Worm (Caenorhabditis elegans) whole organism, early embryonic: Measurements from ENCODE around the gene nas-17.
"Not testable (repeated sequence)": the region's sequence is repeated elsewhere in the genome, so short reads cannot be mapped to it uniquely, and the experiment has no call there.

Source experiments
- B0310.2 ChIP-seq: sonication (generic microtip); optimal IDR thresholded peaks from 2 replicates; lab custom pipeline; 2016; ENCODE audit warnings: mild to moderate bottlenecking, missing genetic modification characterization, missing compliant biosample characterization
- F13C5.2 ChIP-seq: sonication (generic microtip); optimal IDR thresholded peaks from 2 replicates; lab custom pipeline; 2017; ENCODE audit warnings: mild to moderate bottlenecking, missing genetic modification characterization, inconsistent platforms, missing compliant biosample characterization
- aly-1 ChIP-seq: sonication (generic microtip); optimal IDR thresholded peaks from 2 replicates; lab custom pipeline; 2016; ENCODE audit warnings: missing genetic modification characterization, missing compliant biosample characterization
- ama-1 ChIP-seq: fragments of 150-350 bp; optimal IDR thresholded peaks from 2 replicates; lab custom pipeline; 2014
- ceh-13 ChIP-seq: fragments of 200-800 bp; sonication (Bioruptor generic); optimal IDR thresholded peaks from 2 replicates; lab custom pipeline; 2018; ENCODE audit warnings: mild to moderate bottlenecking, missing genetic modification characterization, missing compliant biosample characterization
- ceh-36 ChIP-seq: sonication (generic microtip); optimal IDR thresholded peaks from 2 replicates; lab custom pipeline; 2016; ENCODE audit warnings: missing genetic modification characterization, inconsistent platforms, missing compliant biosample characterization
- ets-7 ChIP-seq: sonication (generic microtip); optimal IDR thresholded peaks from 2 replicates; lab custom pipeline; 2016; ENCODE audit warnings: missing genotype, missing genetic modification characterization, missing compliant biosample characterization
- flt-1 ChIP-seq: fragments of 200-800 bp; sonication (Bioruptor generic); IDR thresholded peaks from 2 replicates; pipeline ENCODE4 v1.3.6; 2022; ENCODE audit warnings: missing genetic modification characterization, missing compliant biosample characterization
- hmbx-1 ChIP-seq: sonication (generic microtip); optimal IDR thresholded peaks from 2 replicates; lab custom pipeline; 2016; ENCODE audit warnings: mild to moderate bottlenecking, missing genetic modification characterization, missing compliant biosample characterization
- hmg-4 ChIP-seq: fragments of 200-800 bp; sonication (Bioruptor generic); optimal IDR thresholded peaks from 2 replicates; lab custom pipeline; 2018; ENCODE audit warnings: mild to moderate bottlenecking, missing genetic modification characterization, missing compliant biosample characterization
- hnd-1 ChIP-seq: sonication (generic microtip); optimal IDR thresholded peaks from 2 replicates; lab custom pipeline; 2016; ENCODE audit warnings: missing genetic modification characterization, missing compliant biosample characterization
- pes-1 ChIP-seq: fragments of 200-800 bp; sonication (Bioruptor generic); IDR thresholded peaks from 2 replicates; pipeline ENCODE4 v1.3.6; 2022; ENCODE audit warnings: missing genetic modification reagents, missing genetic modification characterization, missing compliant biosample characterization
- scrt-1 ChIP-seq: fragments of 200-800 bp; sonication (Bioruptor generic); IDR thresholded peaks from 2 replicates; pipeline ENCODE4 v1.3.6; 2022; ENCODE audit warnings: missing genetic modification characterization, missing compliant biosample characterization
- sea-1 ChIP-seq: fragments of 200-800 bp; sonication (Bioruptor generic); conservative IDR thresholded peaks from 2 replicates; pipeline ENCODE4 v1.3.6; 2022; ENCODE audit warnings: missing genetic modification characterization, missing compliant biosample characterization
- tbx-11 ChIP-seq: fragments of 200-800 bp; sonication (Bioruptor generic); IDR thresholded peaks from 2 replicates; pipeline ENCODE4 v1.3.6; 2022; ENCODE audit warnings: missing genetic modification characterization, missing compliant biosample characterization
- tbx-37 ChIP-seq: fragments of 200-800 bp; sonication (Bioruptor generic); conservative IDR thresholded peaks from 2 replicates; pipeline ENCODE4 v1.3.6; 2022; ENCODE audit warnings: missing genetic modification reagents, missing genetic modification characterization, missing compliant biosample characterization
- tra-4 ChIP-seq: sonication (generic microtip); optimal IDR thresholded peaks from 2 replicates; lab custom pipeline; 2017; ENCODE audit warnings: missing genetic modification characterization, missing compliant biosample characterization

The nas-17 gene

DNA sequence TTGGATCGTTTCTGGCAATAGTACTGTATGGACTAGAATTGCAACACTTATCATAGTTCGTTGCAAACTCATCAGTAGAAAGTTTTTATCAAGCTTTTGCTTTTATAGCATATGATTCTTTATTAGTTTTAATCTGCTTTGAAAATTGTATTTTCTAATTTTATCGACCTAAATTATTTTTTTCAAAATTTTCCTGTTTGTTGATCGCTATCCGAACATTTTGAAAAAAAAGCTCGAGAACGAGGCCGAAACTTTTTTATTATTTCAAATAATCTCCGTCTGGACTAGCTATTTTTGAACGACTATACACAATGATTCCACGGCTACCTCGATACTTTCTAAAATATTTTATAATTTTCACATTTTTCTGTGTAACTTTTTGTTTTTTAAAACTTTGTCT is 12.3 kb upstream of the nas-17 start, which contains the start of gene F55C10.4:
Gene F55C10.4 (plus strand): TSS at position 301 of the 400 bp plus-strand sequence.
- TF ChIP-seq ceh-36 (tag; lab: Kevin White, UChicago) (no peak), tbx-37 (no peak), scrt-1 (GFP tag; lab: Robert Waterston, UW) (no peak), ceh-13 (GFP tag; lab: Kevin White, UChicago) (no peak), ets-7 (tag; lab: Kevin White, UChicago) (no peak), hnd-1 (no peak), flt-1 (no peak), pes-1 (GFP tag; lab: Robert Waterston, UW) (no peak), ama-1 (lab: Kevin White, UChicago) (no peak), B0310.2 (no peak), hmg-4 (GFP tag; lab: Kevin White, UChicago) (no peak), tbx-11 (GFP tag; lab: Robert Waterston, UW) (no peak), tra-4 (tag; lab: Kevin White, UChicago) (no peak), aly-1 (tag; lab: Kevin White, UChicago) (no peak), hmbx-1 (no peak)

DNA sequence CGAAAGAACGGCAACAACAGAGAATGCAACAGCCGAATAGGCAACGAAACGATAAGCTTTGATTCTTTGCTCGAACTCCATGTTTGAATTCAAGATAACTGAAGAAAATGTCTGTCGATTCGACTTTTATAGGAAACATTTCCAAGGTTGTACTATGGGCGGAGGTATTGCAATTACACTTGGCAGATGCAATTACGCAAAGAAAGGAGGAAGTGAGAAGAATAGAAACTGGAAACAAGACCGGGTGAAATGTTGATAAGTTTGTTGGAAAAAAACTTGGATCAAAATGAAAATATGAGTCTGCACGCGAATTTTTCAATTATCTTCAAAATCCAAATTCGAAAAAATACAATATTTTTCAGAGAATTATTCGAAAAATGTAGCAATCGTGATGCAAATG is 8.9 kb upstream of the nas-17 start, which contains the start of gene col-155:
Gene col-155 (minus strand): TSS at position 101 of the 400 bp plus-strand sequence.
- TF ChIP-seq tbx-37 (no peak), hmg-4 (GFP tag; lab: Kevin White, UChicago) (no peak), ets-7 (tag; lab: Kevin White, UChicago) (no peak), tra-4 (tag; lab: Kevin White, UChicago) (no peak), ama-1 (lab: Kevin White, UChicago) (no peak)

DNA sequence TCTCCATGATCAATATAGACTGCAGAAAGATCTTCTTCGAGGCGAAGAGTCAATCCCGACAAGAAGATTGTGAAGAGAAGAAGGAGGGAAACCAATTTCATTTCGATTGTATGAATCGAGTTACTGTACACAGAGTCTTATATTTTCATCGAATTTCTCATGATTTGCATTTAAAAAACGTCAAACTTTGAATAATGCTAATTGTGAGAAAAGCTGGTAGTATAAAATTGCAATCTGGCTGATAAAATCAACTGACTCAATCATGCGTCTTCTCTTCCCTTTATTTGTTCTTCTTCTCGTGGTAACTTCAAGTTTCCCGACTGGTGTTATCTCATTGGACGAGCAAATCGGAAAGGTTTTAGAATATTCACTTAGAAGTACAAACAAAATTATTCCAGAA is 8.3 kb upstream of the nas-17 start, which contains the start of the genes K03B8.11 and K03B8.14:
Gene K03B8.11 (minus strand): TSS at position 101 of the 400 bp plus-strand sequence.
Gene K03B8.14 (plus strand): TSS at position 110 of the 400 bp plus-strand sequence.
- TF ChIP-seq ets-7 (tag; lab: Kevin White, UChicago) = no peak
- no peak for TF ChIP-seq hmg-4 (GFP tag; lab: Kevin White, UChicago)
- no peak for TF ChIP-seq F13C5.2 (tag; lab: Kevin White, UChicago)
- no peak for TF ChIP-seq B0310.2
- no peak for TF ChIP-seq flt-1
- TF ChIP-seq tbx-11 (GFP tag; lab: Robert Waterston, UW) = no peak
- TF ChIP-seq hnd-1 = no peak
- TF ChIP-seq scrt-1 (GFP tag; lab: Robert Waterston, UW) = no peak
- no peak for TF ChIP-seq tra-4 (tag; lab: Kevin White, UChicago)
- no peak for TF ChIP-seq ama-1 (lab: Kevin White, UChicago)
- no peak for TF ChIP-seq sea-1 (GFP tag; lab: Robert Waterston, UW)
- no peak for TF ChIP-seq ceh-36 (tag; lab: Kevin White, UChicago)
- TF ChIP-seq ceh-13 (GFP tag; lab: Kevin White, UChicago) = no peak
- no peak for TF ChIP-seq tbx-37
- TF ChIP-seq pes-1 (GFP tag; lab: Robert Waterston, UW) = no peak
- no peak for TF ChIP-seq aly-1 (tag; lab: Kevin White, UChicago)
- no peak for TF ChIP-seq hmbx-1

DNA sequence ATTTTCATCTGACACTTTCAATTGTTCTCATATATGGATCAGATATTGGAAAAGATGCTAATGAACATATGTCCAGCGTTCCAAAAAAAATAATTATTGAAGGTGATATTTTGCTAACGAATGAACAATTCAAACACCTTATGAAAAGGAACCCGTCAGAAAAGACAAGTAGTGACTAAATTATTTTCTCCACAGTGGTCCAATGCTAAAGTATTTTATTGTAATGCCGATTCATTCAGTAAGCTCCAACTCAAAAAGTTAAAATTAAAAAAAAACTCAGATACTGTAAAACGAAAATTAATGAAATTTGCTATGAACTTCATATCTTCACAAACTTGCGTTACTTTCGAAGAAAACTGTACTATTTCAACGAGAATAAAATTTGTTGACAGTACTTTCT is 6.7 kb upstream of the nas-17 start, which contains the start of gene nas-16:
Gene nas-16 (plus strand): TSS at position 301 of the 400 bp plus-strand sequence.
- TF ChIP-seq ceh-36 (tag; lab: Kevin White, UChicago) (no peak), sea-1 (GFP tag; lab: Robert Waterston, UW) (no peak), scrt-1 (GFP tag; lab: Robert Waterston, UW) (no peak), hmbx-1 (no peak), hmg-4 (GFP tag; lab: Kevin White, UChicago) (no peak), tbx-11 (GFP tag; lab: Robert Waterston, UW) (no peak), F13C5.2 (tag; lab: Kevin White, UChicago) (no peak), tbx-37 (no peak), aly-1 (tag; lab: Kevin White, UChicago) (no peak), flt-1 (no peak), pes-1 (GFP tag; lab: Robert Waterston, UW) (no peak)

DNA sequence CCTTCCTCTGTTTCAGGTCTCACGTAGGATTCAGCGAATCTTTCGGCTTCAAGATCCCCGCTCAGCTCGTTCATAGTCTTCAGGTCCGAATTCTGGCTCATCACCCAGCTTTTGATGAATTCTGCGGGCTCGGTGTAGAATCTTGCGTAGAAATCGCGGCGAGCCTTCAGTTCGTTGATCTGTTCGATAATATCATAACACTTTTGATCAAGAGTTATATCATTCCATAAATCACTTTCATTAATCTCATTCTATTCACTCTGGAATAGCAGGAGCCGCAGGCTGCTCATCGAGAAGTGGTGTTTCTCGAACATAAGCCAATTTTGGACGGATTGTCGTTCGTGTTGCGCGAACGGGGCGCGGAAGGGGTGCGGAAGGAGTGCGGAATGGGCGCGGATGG is 3.7 kb upstream of the nas-17 start, which contains the start of gene K03B8.4:
Gene K03B8.4 (minus strand): TSS at position 101 of the 400 bp plus-strand sequence.
- TF ChIP-seq ama-1 (lab: Kevin White, UChicago); tra-4 (tag; lab: Kevin White, UChicago); flt-1: not testable (repeated sequence)

DNA sequence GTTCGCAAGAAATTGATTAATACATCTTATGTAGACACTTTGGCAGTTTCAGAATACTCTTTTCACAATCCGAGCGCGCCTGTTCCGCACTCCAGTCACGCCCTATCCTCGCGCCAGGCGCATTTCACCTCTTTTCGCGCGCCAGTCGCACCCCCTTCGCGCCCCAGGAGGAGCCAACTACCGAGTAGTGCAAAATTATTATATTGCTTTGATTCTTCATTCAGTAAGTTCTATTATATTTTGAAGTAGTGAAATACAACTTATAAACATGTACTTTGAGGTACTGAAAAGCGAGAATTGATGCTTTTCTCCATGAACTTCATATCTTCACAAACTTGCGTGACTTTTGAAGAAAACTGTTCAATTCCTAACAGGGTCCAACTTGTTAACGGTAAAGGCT is 2.6 kb upstream of the nas-17 start, which contains the start of gene nas-18:
Gene nas-18 (plus strand): TSS at position 301 of the 400 bp plus-strand sequence.
- not testable (repeated sequence) for TF ChIP-seq ceh-36 (tag; lab: Kevin White, UChicago); pes-1 (GFP tag; lab: Robert Waterston, UW); tbx-37

DNA sequence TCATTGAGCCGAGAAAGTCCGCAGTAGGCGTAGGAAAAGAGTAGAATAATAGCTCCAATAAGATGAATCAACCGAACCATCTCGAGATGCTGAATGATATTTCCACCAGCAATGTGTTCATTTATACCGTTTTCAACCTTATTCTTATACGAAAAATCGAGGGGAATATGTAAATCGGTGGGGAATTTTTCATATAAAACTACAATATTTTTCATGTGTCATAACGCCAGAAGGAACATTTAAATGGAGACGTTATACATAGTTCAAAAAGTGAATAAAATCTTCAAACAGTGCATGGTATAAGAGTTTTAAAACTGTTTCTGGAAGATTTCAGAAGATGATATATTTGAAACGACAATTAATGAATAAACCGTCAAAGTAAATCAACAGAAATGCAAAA is 3.9 kb downstream of the nas-17 start, which contains the start of gene nas-19:
Gene nas-19 (minus strand): TSS at position 101 of the 400 bp plus-strand sequence.
- TF ChIP-seq B0310.2 (no peak), pes-1 (GFP tag; lab: Robert Waterston, UW) (no peak), hnd-1 (no peak), hmbx-1 (no peak), tra-4 (tag; lab: Kevin White, UChicago) (no peak), ama-1 (lab: Kevin White, UChicago) (no peak), aly-1 (tag; lab: Kevin White, UChicago) (no peak), tbx-37 (no peak)

DNA sequence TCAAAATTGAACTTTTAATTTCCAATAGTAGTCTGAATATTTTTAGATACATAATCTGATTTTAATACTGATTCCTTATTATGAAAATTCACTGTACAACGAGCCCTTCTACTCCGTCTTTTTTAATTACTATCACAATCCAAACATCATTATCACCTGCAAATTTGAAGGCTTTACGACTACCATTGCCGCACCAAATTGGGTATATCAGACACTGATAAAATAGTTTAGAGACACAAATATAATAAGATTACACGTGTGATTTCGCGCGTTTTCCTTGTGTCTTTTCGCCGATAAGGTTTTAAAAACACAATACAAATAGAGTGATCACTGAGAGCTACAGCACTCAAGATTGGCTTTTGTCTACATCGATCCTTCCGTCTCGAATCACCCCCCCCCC is 4.3 kb downstream of the nas-17 start:
- TF ChIP-seq tbx-37 = no peak
- no peak for TF ChIP-seq hnd-1
- no peak for TF ChIP-seq tra-4 (tag; lab: Kevin White, UChicago)
- no peak for TF ChIP-seq hmbx-1
- TF ChIP-seq F13C5.2 (tag; lab: Kevin White, UChicago) = no peak
- no peak for TF ChIP-seq B0310.2
- TF ChIP-seq ceh-36 (tag; lab: Kevin White, UChicago) = no peak
- TF ChIP-seq ets-7 (tag; lab: Kevin White, UChicago) = no peak
- TF ChIP-seq ceh-13 (GFP tag; lab: Kevin White, UChicago) = no peak
- no peak for TF ChIP-seq pes-1 (GFP tag; lab: Robert Waterston, UW)
- TF ChIP-seq hmg-4 (GFP tag; lab: Kevin White, UChicago) = no peak
- TF ChIP-seq ama-1 (lab: Kevin White, UChicago) = no peak
- TF ChIP-seq scrt-1 (GFP tag; lab: Robert Waterston, UW) = no peak
- TF ChIP-seq aly-1 (tag; lab: Kevin White, UChicago) = no peak
- TF ChIP-seq sea-1 (GFP tag; lab: Robert Waterston, UW) = no peak
- no peak for TF ChIP-seq tbx-11 (GFP tag; lab: Robert Waterston, UW)
- no peak for TF ChIP-seq flt-1
